Worm (Caenorhabditis elegans) whole organism, L3 larva: Measurements from ENCODE around the gene F53F4.4.

Experiments
- ZK546.5 ChIP-seq: sonication (generic microtip); optimal IDR thresholded peaks from 2 replicates; lab custom pipeline; 2017; ENCODE audit warnings: missing biosample characterization, missing genetic modification characterization
- ama-1 ChIP-seq: fragments of 150-350 bp; optimal IDR thresholded peaks from 2 replicates; lab custom pipeline; 2018
- ceh-28 ChIP-seq: fragments of 150-350 bp; optimal IDR thresholded peaks from 2 replicates; lab custom pipeline; 2014; ENCODE audit warnings: missing biosample characterization, missing genetic modification reagents, missing genetic modification characterization
- fkh-10 ChIP-seq: sonication (generic microtip); optimal IDR thresholded peaks from 2 replicates; lab custom pipeline; 2017; ENCODE audit warnings: missing biosample characterization, missing genetic modification reagents, missing genetic modification characterization
- lsy-12 ChIP-seq: sonication (generic microtip); optimal IDR thresholded peaks from 2 replicates; lab custom pipeline; 2016; ENCODE audit warnings: mild to moderate bottlenecking, missing genetic modification characterization, missing compliant biosample characterization
- nhr-12 ChIP-seq: fragments of 150-350 bp; optimal IDR thresholded peaks from 2 replicates; lab custom pipeline; 2014; ENCODE audit warnings: missing biosample characterization, missing genetic modification characterization
- nhr-28 ChIP-seq: fragments of 150-350 bp; optimal IDR thresholded peaks from 2 replicates; lab custom pipeline; 2014; ENCODE audit warnings: missing biosample characterization, missing genetic modification characterization
- nhr-76 ChIP-seq: fragments of 150-350 bp; sonication (generic microtip); optimal IDR thresholded peaks from 5 replicates; lab custom pipeline; 2014; ENCODE audit warnings: missing biosample characterization, missing genetic modification characterization
- pha-4 ChIP-seq: fragments of 150-350 bp; optimal IDR thresholded peaks from 2 replicates; lab custom pipeline; 2014; ENCODE audit warnings: missing biosample characterization, missing genetic modification reagents, missing genetic modification characterization
- skn-1 ChIP-seq: fragments of 150-350 bp; optimal IDR thresholded peaks from 2 replicates; lab custom pipeline; 2014; ENCODE audit warnings: missing biosample characterization, missing genetic modification characterization

ce11 chrV:13625517-13626097, 32.4 kb downstream of the F53F4.4 start, which contains the start of the genes nduv-2 and F53F4.12:
- TF ChIP-seq ama-1 (lab: Kevin White, UChicago): no peak
- no peak for TF ChIP-seq lsy-12
- no peak for TF ChIP-seq ceh-28 (tag; lab: Kevin White, UChicago)
- TF ChIP-seq pha-4: no peak
- no peak for TF ChIP-seq ZK546.5 (tag; lab: Kevin White, UChicago)
- no peak for TF ChIP-seq nhr-76 (tag; lab: Kevin White, UChicago)
- no peak for TF ChIP-seq nhr-12 (tag; lab: Kevin White, UChicago)
- TF ChIP-seq fkh-10: no peak
- TF ChIP-seq skn-1 (tag; lab: Kevin White, UChicago): no peak
- no peak for TF ChIP-seq nhr-28
